Fruit fly (Drosophila melanogaster) whole organism, embryonic: ENCODE results near the gene CG11695.

Experiments
- Atf3 ChIP-seq: fragments of 200-800 bp; sonication (Bioruptor generic); optimal IDR thresholded peaks from 3 replicates; lab custom pipeline; 2016; ENCODE audit warnings: missing biosample characterization, missing genetic modification characterization
- CG10431 ChIP-seq: fragments of 200-800 bp; sonication (Bioruptor generic); optimal IDR thresholded peaks from 3 replicates; lab custom pipeline; 2018; ENCODE audit warnings: missing biosample characterization, mild to moderate bottlenecking, missing genetic modification characterization
- CG10543 ChIP-seq: fragments of 200-800 bp; sonication (Bioruptor generic); optimal IDR thresholded peaks from 3 replicates; lab custom pipeline; 2017; ENCODE audit warnings: missing biosample characterization, mild to moderate bottlenecking, missing genetic modification characterization, moderate library complexity
- CG10565 ChIP-seq: fragments of 200-800 bp; sonication (Bioruptor generic); optimal IDR thresholded peaks from 3 replicates; lab custom pipeline; 2016; ENCODE audit warnings: missing biosample characterization, mild to moderate bottlenecking, missing genetic modification characterization
- CG13296 ChIP-seq: fragments of 200-800 bp; sonication (Bioruptor generic); optimal IDR thresholded peaks from 3 replicates; lab custom pipeline; 2018; ENCODE audit warnings: missing biosample characterization, mild to moderate bottlenecking, missing genetic modification characterization
- CG14014 ChIP-seq: fragments of 200-800 bp; sonication (Bioruptor generic); IDR thresholded peaks from 2 replicates; pipeline ENCODE4 v1.3.6; 2022; ENCODE audit warnings: missing biosample characterization, missing genetic modification characterization
- CG14050 ChIP-seq: fragments of 200-800 bp; sonication (Bioruptor generic); IDR thresholded peaks from 3 replicates; pipeline ENCODE4 v1.3.6; 2022; ENCODE audit warnings: missing biosample characterization, missing genetic modification characterization
- CG17186 ChIP-seq: fragments of 200-800 bp; sonication (Bioruptor generic); optimal IDR thresholded peaks from 3 replicates; lab custom pipeline; 2017; ENCODE audit warnings: missing biosample characterization, missing genetic modification reagents, missing genetic modification characterization
- CG17568 ChIP-seq: fragments of 200-800 bp; sonication (Bioruptor generic); optimal IDR thresholded peaks from 2 replicates; lab custom pipeline; 2018; ENCODE audit warnings: missing biosample characterization, mild to moderate bottlenecking, missing genetic modification characterization, moderate library complexity
- CG2129 ChIP-seq: fragments of 200-800 bp; sonication (Bioruptor generic); IDR thresholded peaks from 2 replicates; pipeline ENCODE4 v1.3.6; 2022; ENCODE audit warnings: missing biosample characterization, missing genetic modification characterization; ENCODE audit not compliant: partially characterized antibody
- CG2889 ChIP-seq: fragments of 200-800 bp; sonication (Bioruptor generic); IDR thresholded peaks from 3 replicates; pipeline ENCODE4 v1.3.6; 2022; ENCODE audit warnings: missing biosample characterization, missing genetic modification characterization
- CG3065 ChIP-seq: fragments of 200-800 bp; sonication (Bioruptor generic); optimal IDR thresholded peaks from 2 replicates; lab custom pipeline; 2016; ENCODE audit warnings: missing biosample characterization, missing genetic modification characterization
- CG3163 ChIP-seq: fragments of 200-800 bp; sonication (Bioruptor generic); optimal IDR thresholded peaks from 3 replicates; lab custom pipeline; 2016; ENCODE audit warnings: missing biosample characterization, missing genetic modification characterization
- CG33213 ChIP-seq: fragments of 200-800 bp; sonication (Bioruptor generic); optimal IDR thresholded peaks from 3 replicates; lab custom pipeline; 2016; ENCODE audit warnings: missing biosample characterization, missing genetic modification characterization
- CG33557 ChIP-seq: fragments of 200-800 bp; sonication (Bioruptor generic); optimal IDR thresholded peaks from 2 replicates; lab custom pipeline; 2019; ENCODE audit warnings: missing biosample characterization, mild to moderate bottlenecking, missing genetic modification characterization, moderate library complexity
- CG34224 ChIP-seq: fragments of 200-800 bp; sonication (Bioruptor generic); IDR thresholded peaks from 3 replicates; pipeline ENCODE4 v1.3.6; 2022; ENCODE audit warnings: missing biosample characterization, missing genetic modification characterization; ENCODE audit not compliant: partially characterized antibody
- CG34376 ChIP-seq: fragments of 200-800 bp; sonication (Bioruptor generic); optimal IDR thresholded peaks from 2 replicates; lab custom pipeline; 2018; ENCODE audit warnings: missing biosample characterization, mild to moderate bottlenecking, missing genetic modification characterization
- CG4820 ChIP-seq: fragments of 200-800 bp; sonication (Bioruptor generic); optimal IDR thresholded peaks from 3 replicates; lab custom pipeline; 2016; ENCODE audit warnings: missing biosample characterization, missing genetic modification characterization
- CG6175 ChIP-seq: fragments of 200-800 bp; sonication (Bioruptor generic); IDR thresholded peaks from 3 replicates; pipeline ENCODE4 v1.3.6; 2022; ENCODE audit warnings: missing biosample characterization, missing genetic modification characterization
- Dek ChIP-seq: fragments of 200-800 bp; sonication (Bioruptor generic); optimal IDR thresholded peaks from 3 replicates; lab custom pipeline; 2019; ENCODE audit warnings: missing biosample characterization, mild to moderate bottlenecking, missing genetic modification characterization, moderate library complexity
- Dip3 ChIP-seq: fragments of 200-800 bp; sonication (Bioruptor generic); optimal IDR thresholded peaks from 3 replicates; lab custom pipeline; 2016; ENCODE audit warnings: missing biosample characterization, missing genetic modification characterization
- Dref ChIP-seq: fragments of 200-800 bp; sonication (Bioruptor generic); IDR thresholded peaks from 2 replicates; pipeline ENCODE4 v1.3.6; 2022; ENCODE audit warnings: missing biosample characterization, missing genetic modification characterization
- Fer2 ChIP-seq: fragments of 200-800 bp; sonication (Bioruptor generic); optimal IDR thresholded peaks from 2 replicates; lab custom pipeline; 2018; ENCODE audit warnings: missing biosample characterization, mild to moderate bottlenecking, missing genetic modification characterization, moderate library complexity
- HLH4C ChIP-seq: fragments of 200-800 bp; sonication (Bioruptor generic); IDR thresholded peaks from 3 replicates; pipeline ENCODE4 v1.3.6; 2022; ENCODE audit warnings: missing biosample characterization, missing genetic modification characterization; ENCODE audit not compliant: partially characterized antibody
- Meics ChIP-seq: fragments of 200-800 bp; sonication (Bioruptor generic); optimal IDR thresholded peaks from 2 replicates; lab custom pipeline; 2017; ENCODE audit warnings: missing biosample characterization, mild to moderate bottlenecking, missing genetic modification characterization
- Mes4 ChIP-seq: fragments of 200-800 bp; sonication (Bioruptor generic); optimal IDR thresholded peaks from 2 replicates; lab custom pipeline; 2016; ENCODE audit warnings: missing biosample characterization, missing genetic modification characterization
- Poxn ChIP-seq: fragments of 200-800 bp; sonication (Bioruptor generic); IDR thresholded peaks from 2 replicates; pipeline ENCODE4 v1.3.6; 2022; ENCODE audit warnings: missing biosample characterization, missing genetic modification characterization
- Rx ChIP-seq: fragments of 200-800 bp; sonication (Bioruptor generic); IDR thresholded peaks from 2 replicates; pipeline ENCODE4 v1.3.6; 2022; ENCODE audit warnings: missing biosample characterization, missing genetic modification characterization
- Sry-δ ChIP-seq: fragments of 200-800 bp; sonication (Bioruptor generic); optimal IDR thresholded peaks from 2 replicates; lab custom pipeline; 2016; ENCODE audit warnings: missing biosample characterization, missing genetic modification characterization
- al ChIP-seq: fragments of 200-800 bp; sonication (Bioruptor generic); IDR thresholded peaks from 2 replicates; pipeline ENCODE4 v1.3.6; 2022; ENCODE audit warnings: missing biosample characterization, missing genetic modification characterization
- br ChIP-seq: fragments of >200 bp; optimal IDR thresholded peaks from 2 replicates; lab custom pipeline; 2017
- chn ChIP-seq: fragments of 200-800 bp; sonication (Bioruptor generic); optimal IDR thresholded peaks from 2 replicates; lab custom pipeline; 2016; ENCODE audit warnings: missing biosample characterization, missing genetic modification characterization
- ci ChIP-seq: fragments of 200-800 bp; sonication (Bioruptor generic); IDR thresholded peaks from 3 replicates; pipeline ENCODE4 v1.3.6; 2022; ENCODE audit warnings: missing biosample characterization, missing genetic modification characterization
- corto ChIP-seq: fragments of 200-800 bp; sonication (Bioruptor generic); optimal IDR thresholded peaks from 2 replicates; lab custom pipeline; 2016; ENCODE audit warnings: missing biosample characterization, mild to moderate bottlenecking, missing genetic modification characterization, moderate library complexity
- crol ChIP-seq: fragments of 200-800 bp; sonication (Bioruptor generic); IDR thresholded peaks from 2 replicates; pipeline ENCODE4 v1.3.6; 2022; ENCODE audit warnings: missing biosample characterization, missing genetic modification characterization
- cwo ChIP-seq: fragments of 200-800 bp; sonication (Bioruptor generic); optimal IDR thresholded peaks from 3 replicates; lab custom pipeline; 2017; ENCODE audit warnings: missing biosample characterization, missing genetic modification characterization, mild to moderate bottlenecking, moderate library complexity, missing genetic modification reagents
- disco-r ChIP-seq: fragments of 200-800 bp; sonication (Bioruptor generic); optimal IDR thresholded peaks from 2 replicates; lab custom pipeline; 2016; ENCODE audit warnings: missing biosample characterization, missing genetic modification characterization
- gcm2 ChIP-seq: fragments of 200-800 bp; sonication (Bioruptor generic); optimal IDR thresholded peaks from 2 replicates; lab custom pipeline; 2016; ENCODE audit warnings: missing biosample characterization, missing genetic modification characterization
- hb ChIP-seq: fragments of 200-800 bp; sonication (Bioruptor generic); IDR thresholded peaks from 3 replicates; pipeline ENCODE4 v1.3.6; 2022; ENCODE audit warnings: missing biosample characterization, missing genetic modification characterization; ENCODE audit not compliant: partially characterized antibody
- jing ChIP-seq: fragments of 200-800 bp; sonication (Bioruptor generic); optimal IDR thresholded peaks from 2 replicates; lab custom pipeline; 2018; ENCODE audit warnings: missing biosample characterization, mild to moderate bottlenecking, missing genetic modification characterization
- lab ChIP-seq: fragments of 200-800 bp; sonication (Bioruptor generic); optimal IDR thresholded peaks from 3 replicates; lab custom pipeline; 2017; ENCODE audit warnings: missing biosample characterization, missing genetic modification characterization, mild to moderate bottlenecking, moderate library complexity, missing genetic modification reagents
- oc ChIP-seq: fragments of 200-800 bp; sonication (Bioruptor generic); optimal IDR thresholded peaks from 2 replicates; lab custom pipeline; 2018; ENCODE audit warnings: missing biosample characterization, mild to moderate bottlenecking, missing genetic modification characterization, moderate library complexity
- pzg ChIP-seq: fragments of 200-800 bp; sonication (Bioruptor generic); optimal IDR thresholded peaks from 3 replicates; lab custom pipeline; 2018; ENCODE audit warnings: missing biosample characterization, mild to moderate bottlenecking, missing genetic modification characterization, moderate library complexity
- seq ChIP-seq: fragments of 200-800 bp; sonication (Bioruptor generic); IDR thresholded peaks from 2 replicates; pipeline ENCODE4 v1.3.6; 2022; ENCODE audit warnings: missing biosample characterization, missing genetic modification characterization
- sima ChIP-seq: fragments of 200-800 bp; sonication (Bioruptor generic); optimal IDR thresholded peaks from 2 replicates; lab custom pipeline; 2016; ENCODE audit warnings: missing biosample characterization, missing genetic modification characterization
- sna ChIP-seq: fragments of 200-800 bp; sonication (Bioruptor generic); IDR thresholded peaks from 2 replicates; pipeline ENCODE4 v1.3.6; 2022; ENCODE audit warnings: missing biosample characterization, missing genetic modification characterization; ENCODE audit not compliant: partially characterized antibody
- tll ChIP-seq, 2 experiments: fragments of 200-800 bp in 1 of 2; fragments of >200 bp in 1 of 2; sonication (Bioruptor generic) in 1 of 2; optimal IDR thresholded peaks; 2 replicates each; lab custom pipeline; 2017 to 2019; ENCODE audit warnings: missing biosample characterization in 2 of 2, missing genetic modification characterization in 2 of 2, mild to moderate bottlenecking in 1 of 2, moderate library complexity in 1 of 2
- twi ChIP-seq: fragments of 200-800 bp; optimal IDR thresholded peaks from 2 replicates; lab custom pipeline; 2019; ENCODE audit warnings: missing biosample characterization, mild to moderate bottlenecking, missing genetic modification characterization, moderate library complexity
- tx ChIP-seq: fragments of 200-800 bp; sonication (Bioruptor generic); optimal IDR thresholded peaks from 2 replicates; lab custom pipeline; 2016; ENCODE audit warnings: missing biosample characterization, missing genetic modification characterization
- yki ChIP-seq: fragments of >200 bp; optimal IDR thresholded peaks from 3 replicates; lab custom pipeline; 2018

CG11695 gene

dm6 chrX:11621866-11622648 is 45.4 kb downstream of the CG11695 start, which contains the start of gene Ptp10D:
Gene Ptp10D, plus strand, starts transcription at chrX:11622015.
- peak; percentile 13; the same call in 1 of the 2 replicates for TF ChIP-seq crol (GFP tag; lab: Robert Waterston, UW)
- TF ChIP-seq tll (GFP tag; optimal IDR thresholded peaks at IDR 0.05; lab: Kevin White, UChicago): no peak
- TF ChIP-seq CG10431 (GFP tag; lab: Kevin White, UChicago): no peak
- no peak for TF ChIP-seq CG4820 (GFP tag; lab: Kevin White, UChicago)
- no peak for TF ChIP-seq yki (lab: Kevin White, UChicago)
- TF ChIP-seq lab: peak; percentile 70
- no peak for TF ChIP-seq Dip3 (GFP tag; lab: Kevin White, UChicago)
- TF ChIP-seq CG2129 (GFP tag; lab: Robert Waterston, UW): 0 out of 2 replicates have a peak, but pooled peaks have one; percentile 14
- TF ChIP-seq CG13296 (GFP tag; lab: Kevin White, UChicago): peak; percentile 19
- peak; percentile 94 for TF ChIP-seq Dref (GFP tag; lab: Robert Waterston, UW)
- peak; percentile 49; the same call in 2 of the 3 replicates for TF ChIP-seq CG6175
- peak; percentile 5 for TF ChIP-seq CG3163 (GFP tag; lab: Kevin White, UChicago)
- TF ChIP-seq Atf3: no peak
- peak; percentile 68; the same call in 1 of the 3 replicates for TF ChIP-seq ci (GFP tag; lab: Robert Waterston, UW)
- TF ChIP-seq Mes4 (GFP tag; lab: Kevin White, UChicago): no peak
- no peak for TF ChIP-seq twi
- no peak for TF ChIP-seq jing
- no peak for TF ChIP-seq CG14050 (GFP tag; lab: Robert Waterston, UW)
- TF ChIP-seq al: no peak
- TF ChIP-seq Poxn (GFP tag; lab: Robert Waterston, UW): no peak
- no peak for TF ChIP-seq Fer2 (tag; lab: Kevin White, UChicago)
- peak; percentile 19 for TF ChIP-seq Dek (tag; lab: Kevin White, UChicago)
- TF ChIP-seq cwo (GFP tag; lab: Kevin White, UChicago): peak; percentile 81
- no peak for TF ChIP-seq CG33557
- no peak for TF ChIP-seq chn (GFP tag; lab: Kevin White, UChicago)
- TF ChIP-seq br (lab: Kevin White, UChicago): no peak
- TF ChIP-seq CG2889 (GFP tag; lab: Robert Waterston, UW): no peak
- peak; percentile 85 for TF ChIP-seq CG34224 (GFP tag; lab: Robert Waterston, UW)
- no peak for TF ChIP-seq CG33213
- peak; percentile 80 for TF ChIP-seq CG10543 (GFP tag; lab: Kevin White, UChicago)
- TF ChIP-seq gcm2 (GFP tag; lab: Kevin White, UChicago): no peak
- TF ChIP-seq CG14014 (GFP tag; lab: Robert Waterston, UW): peak; percentile 16; the same call in 1 of the 2 replicates
- no peak for TF ChIP-seq Meics (GFP tag; lab: Kevin White, UChicago)
- TF ChIP-seq Rx: no peak
- TF ChIP-seq CG34376 (GFP tag; lab: Kevin White, UChicago): peak; percentile 45
- no peak for TF ChIP-seq CG17568 (GFP tag; lab: Kevin White, UChicago)
- no peak for TF ChIP-seq sima (GFP tag; lab: Kevin White, UChicago)
- TF ChIP-seq CG3065 (GFP tag; lab: Kevin White, UChicago): no peak
- no peak for TF ChIP-seq seq (GFP tag; lab: Robert Waterston, UW)
- no peak for TF ChIP-seq CG10565 (GFP tag; lab: Kevin White, UChicago)
- TF ChIP-seq tx: no peak
- TF ChIP-seq Sry-δ (GFP tag; lab: Kevin White, UChicago): peak; percentile 89
- peak; percentile 78 for TF ChIP-seq pzg (GFP tag; lab: Kevin White, UChicago)
- TF ChIP-seq oc: no peak
- peak; percentile 67 for TF ChIP-seq sna (GFP tag; lab: Robert Waterston, UW)
- TF ChIP-seq disco-r (GFP tag; lab: Kevin White, UChicago): peak; percentile 6
- peak; percentile 83 for TF ChIP-seq hb (GFP tag; lab: Robert Waterston, UW)
- TF ChIP-seq CG17186 (GFP tag; lab: Kevin White, UChicago): no peak
- TF ChIP-seq corto (GFP tag; lab: Kevin White, UChicago): no peak
- peak; percentile 85 for TF ChIP-seq HLH4C (GFP tag; lab: Robert Waterston, UW)
